Worm (Caenorhabditis elegans): ENCODE results near the gene R07E3.6.

DNA sequence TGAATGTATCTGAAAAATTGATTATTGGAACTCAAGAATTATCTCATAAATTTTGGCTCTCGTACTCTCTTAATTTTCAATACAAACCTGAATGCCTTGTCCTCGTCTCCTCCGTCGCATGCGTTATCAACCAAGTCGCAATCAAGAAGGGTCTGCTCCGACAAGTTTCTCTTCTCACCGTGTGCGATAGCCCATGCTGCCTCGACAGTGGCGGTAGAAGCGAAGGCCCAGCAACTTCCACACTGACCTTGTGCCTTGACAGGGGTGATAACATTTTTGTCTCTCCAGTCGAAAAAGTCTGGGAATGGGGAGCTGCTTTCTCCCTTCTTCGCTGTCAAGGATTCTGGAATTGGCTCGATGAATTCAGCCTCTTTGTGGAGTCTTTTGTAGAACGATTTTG, 22.5 kb downstream of the R07E3.6 start:
- no peak for TF ChIP-seq hsf-1 (GFP tag; IDR thresholded peaks at IDR 0.05)
- TF ChIP-seq somi-1 (GFP tag; optimal IDR thresholded peaks at IDR 0.05), result no peak
- TF ChIP-seq him-1 (tag; optimal IDR thresholded peaks at IDR 0.05), result no peak
- peak; percentile 65; the same call in 1 of the 2 replicates for TF ChIP-seq dox-1 (GFP tag; IDR thresholded peaks at IDR 0.05)
- no peak for TF ChIP-seq nfya-1 (tag; optimal IDR thresholded peaks at IDR 0.05; ENCODE audit: borderline replicate concordance, insufficient read depth)
- TF ChIP-seq madf-3 (GFP tag; IDR thresholded peaks at IDR 0.05), result no peak
- TF ChIP-seq unc-130 (GFP tag; optimal IDR thresholded peaks at IDR 0.05), result no peak
- TF ChIP-seq ztf-25 (GFP tag; IDR thresholded peaks at IDR 0.05), result no peak
- no peak for TF ChIP-seq egl-44 (GFP tag; IDR thresholded peaks at IDR 0.05)
- no peak for TF ChIP-seq gei-17 (GFP tag; optimal IDR thresholded peaks at IDR 0.05)
- TF ChIP-seq Y53F4B.3 (GFP tag; IDR thresholded peaks at IDR 0.05), result no peak

Data from whole organism, young adult.